Worm (Caenorhabditis elegans): ENCODE measurements around the gene nspd-5.
A peak's percentile ranks its signal among the peaks of the same experiment; 100 is the strongest.

DNA sequence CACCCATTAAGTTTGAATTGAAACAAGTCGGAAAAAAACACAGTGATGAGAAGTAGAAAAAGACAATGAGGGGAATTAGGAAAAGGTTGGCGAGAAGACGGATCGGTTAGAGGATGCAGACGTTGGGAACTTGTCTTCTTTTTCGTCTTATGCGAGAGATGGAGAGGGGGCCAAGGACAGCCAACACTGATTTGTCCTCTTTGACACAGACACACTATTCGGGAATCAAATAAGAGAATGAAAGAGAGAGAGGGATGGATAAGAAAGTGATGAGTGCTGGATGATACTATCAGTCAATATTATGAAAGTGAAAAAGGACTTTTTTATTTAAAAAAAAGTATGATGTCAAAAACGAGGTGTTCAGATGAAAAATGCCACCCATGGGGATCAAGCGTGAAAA is 38.4 kb downstream of the nspd-5 start, which contains the start of gene lact-5:
- no peak for TF ChIP-seq ceh-43 (GFP tag; optimal IDR thresholded peaks at IDR 0.05)
- TF ChIP-seq blmp-1 (tag; optimal IDR thresholded peaks at IDR 0.05) = peak; percentile 69
- no peak for TF ChIP-seq elt-1 (tag; optimal IDR thresholded peaks at IDR 0.05; ENCODE audit: borderline replicate concordance, insufficient read depth)
- TF ChIP-seq unc-39 (tag; optimal IDR thresholded peaks at IDR 0.05) = no peak
- TF ChIP-seq mls-2 (tag; optimal IDR thresholded peaks at IDR 0.05) = no peak
- TF ChIP-seq tbx-8 (GFP tag; optimal IDR thresholded peaks at IDR 0.05) = no peak
- no peak for TF ChIP-seq ces-1 (GFP tag; optimal IDR thresholded peaks at IDR 0.05)
- TF ChIP-seq ceh-39 (tag; optimal IDR thresholded peaks at IDR 0.05) = no peak
- TF ChIP-seq pha-4 (tag; optimal IDR thresholded peaks at IDR 0.05) = no peak
- no peak for TF ChIP-seq nhr-28 (tag; optimal IDR thresholded peaks at IDR 0.05)
- TF ChIP-seq ham-2 (GFP tag; optimal IDR thresholded peaks at IDR 0.05) = no peak
